Worm (Caenorhabditis elegans): ENCODE results near the gene T13F2.2.

- TF ChIP-seq lin-13 (GFP tag; optimal IDR thresholded peaks at IDR 0.05) (no peak), lin-39 (tag; optimal IDR thresholded peaks at IDR 0.05) (no peak), unc-62 (GFP tag; optimal IDR thresholded peaks at IDR 0.05) (no peak), aha-1 (tag; optimal IDR thresholded peaks at IDR 0.05) (no peak), nhr-12 (tag; optimal IDR thresholded peaks at IDR 0.05) (no peak), zag-1 (tag; optimal IDR thresholded peaks at IDR 0.05) (no peak), snpc-4 (tag; optimal IDR thresholded peaks at IDR 0.05) (no peak), lir-3 (tag; optimal IDR thresholded peaks at IDR 0.05; ENCODE audit: poor library complexity) (no peak)
Observed at ce11 chrIV:9773441-9773840, 23.7 kb downstream of the T13F2.2 start.

Measured in whole organism, L1 larva.